Fruit fly (Drosophila melanogaster): Measurements from ENCODE around the gene Nf-YC.

DNA sequence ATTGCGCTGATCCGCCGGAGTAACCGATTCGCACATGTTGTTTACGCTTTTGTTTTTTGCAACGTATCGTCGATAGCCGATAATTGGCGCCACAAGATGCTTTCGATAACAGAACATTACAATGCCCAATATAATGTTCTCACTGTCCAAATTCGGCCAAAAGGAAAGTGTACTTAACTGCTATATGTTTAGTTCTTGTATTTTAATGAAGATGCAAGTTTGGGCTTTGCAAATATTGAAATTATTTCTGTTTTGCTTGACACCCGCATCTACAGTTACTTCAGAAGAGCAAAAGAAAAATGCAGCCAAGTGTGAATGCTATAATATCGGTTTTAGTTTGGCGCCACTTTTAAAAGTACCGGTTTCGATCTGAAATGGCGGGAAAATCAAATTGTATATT lies 31.9 kb upstream of the Nf-YC start:
- TF ChIP-seq CTCF (optimal IDR thresholded peaks at IDR 0.05) (no peak), CG8478 (optimal IDR thresholded peaks at IDR 0.05) (no peak)
